ENCODE assay signal across 4 fruit fly cellular contexts in the genomic region with DNA sequence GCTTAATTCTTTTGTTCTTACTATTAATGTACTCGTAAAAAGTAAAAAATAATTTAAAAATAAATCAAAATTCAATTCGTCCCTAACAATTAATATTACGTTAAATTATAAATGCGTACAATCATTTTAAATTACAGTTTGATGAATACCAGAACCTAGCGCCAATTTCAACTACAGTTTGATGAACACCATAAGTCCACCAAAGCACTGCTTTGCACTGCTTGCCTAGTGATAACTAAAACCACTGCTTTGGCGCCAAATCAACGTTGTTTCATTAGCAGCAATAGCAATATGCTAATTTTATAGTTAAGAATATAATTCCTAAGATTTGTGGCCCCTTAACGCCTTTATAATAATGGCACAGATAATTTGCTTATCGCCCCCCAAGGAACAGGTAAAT.
TF ChIP-seq lines count a peak whose summit lies in the region.

No protein-coding gene starts in this region.

- TF ChIP-seq CTCF in S2 (optimal IDR thresholded peaks at IDR 0.05; lab: Kevin White, UChicago) = peak; percentile 12 to 71
- TF ChIP-seq CTCF in whole organism, embryonic (GFP tag; optimal IDR thresholded peaks at IDR 0.05; lab: Kevin White, UChicago) = peak; percentile 77

TF ChIP-seq in whole organism, embryonic, 481 proteins besides CTCF, POLR2A, EP300 and RAD21 (continues in another document):
- TF ChIP-seq ftz-f1 (GFP tag; optimal IDR thresholded peaks at IDR 0.05; lab: Kevin White, UChicago) (no peak), Elba2 (GFP tag; optimal IDR thresholded peaks at IDR 0.05; lab: Kevin White, UChicago) (no peak), twi (tag; optimal IDR thresholded peaks at IDR 0.05; lab: Kevin White, UChicago) (no peak), Adf1 (GFP tag; IDR thresholded peaks at IDR 0.05; lab: Robert Waterston, UW) (no peak), Ada2b (GFP tag; IDR thresholded peaks at IDR 0.05; lab: Robert Waterston, UW) (no peak), CG7357 (GFP tag; IDR thresholded peaks at IDR 0.05; lab: Robert Waterston, UW) (no peak), CG6175 (GFP tag; IDR thresholded peaks at IDR 0.05; lab: Robert Waterston, UW) (no peak), chn (GFP tag; optimal IDR thresholded peaks at IDR 0.05; lab: Kevin White, UChicago) (no peak), Ets97D (GFP tag; optimal IDR thresholded peaks at IDR 0.05; lab: Kevin White, UChicago) (peak; percentile 54), B-H2 (GFP tag; optimal IDR thresholded peaks at IDR 0.05; lab: Kevin White, UChicago) (no peak), vnd (GFP tag; IDR thresholded peaks at IDR 0.05; lab: Robert Waterston, UW; ENCODE audit: partially characterized antibody) (no peak), Bgb (GFP tag; IDR thresholded peaks at IDR 0.05; lab: Robert Waterston, UW; ENCODE audit: partially characterized antibody) (peak; percentile 51; the same call in 1 of the 2 replicates), Rx (GFP tag; IDR thresholded peaks at IDR 0.05; lab: Robert Waterston, UW) (no peak), al (GFP tag; IDR thresholded peaks at IDR 0.05; lab: Robert Waterston, UW) (no peak), CG17385 (GFP tag; optimal IDR thresholded peaks at IDR 0.05; lab: Kevin White, UChicago) (no peak), CG5180 (GFP tag; optimal IDR thresholded peaks at IDR 0.05; lab: Kevin White, UChicago) (no peak), CG17359 (tag; optimal IDR thresholded peaks at IDR 0.05; lab: Kevin White, UChicago) (no peak), CG8478 (optimal IDR thresholded peaks at IDR 0.05; lab: Kevin White, UChicago) (peak; percentile 71), CG11093 (GFP tag; IDR thresholded peaks at IDR 0.05; lab: Robert Waterston, UW) (no peak), sisA (GFP tag; IDR thresholded peaks at IDR 0.05; lab: Robert Waterston, UW) (no peak), CG6791 (GFP tag; IDR thresholded peaks at IDR 0.05; lab: Robert Waterston, UW; ENCODE audit: partially characterized antibody) (0 out of 3 replicates have a peak, but pooled peaks have one; percentile 26), Atf3 (GFP tag; optimal IDR thresholded peaks at IDR 0.05; lab: Kevin White, UChicago) (no peak), CG1792 (GFP tag; optimal IDR thresholded peaks at IDR 0.05; lab: Kevin White, UChicago) (no peak), fru (optimal IDR thresholded peaks at IDR 0.05; lab: Kevin White, UChicago) (no peak), zfh1 (GFP tag; IDR thresholded peaks at IDR 0.05; lab: Robert Waterston, UW) (no peak), gsb-n (tag; optimal IDR thresholded peaks at IDR 0.05; lab: Kevin White, UChicago) (peak; percentile 67), E2f2 (GFP tag; IDR thresholded peaks at IDR 0.05; lab: Robert Waterston, UW) (peak; percentile 92), GATAe (GFP tag; conservative IDR thresholded peaks at IDR 0.05; lab: Robert Waterston, UW) (peak; percentile 38), Sox102F (GFP tag; optimal IDR thresholded peaks at IDR 0.05; lab: Kevin White, UChicago) (no peak)

TF ChIP-seq in whole organism, pupa, 21 proteins besides CTCF, POLR2A, EP300 and RAD21:
- TF ChIP-seq Pif1B (GFP tag; optimal IDR thresholded peaks at IDR 0.05; lab: Kevin White, UChicago) (no peak), D1 (tag; optimal IDR thresholded peaks at IDR 0.05; lab: Kevin White, UChicago) (peak; percentile 58)

TF ChIP-seq in whole organism, wandering third instar larva, 38 proteins besides CTCF, POLR2A, EP300 and RAD21:
- TF ChIP-seq Jra (GFP tag; optimal IDR thresholded peaks at IDR 0.05; lab: Kevin White, UChicago) (no peak), tai (GFP tag; optimal IDR thresholded peaks at IDR 0.05; lab: Kevin White, UChicago) (peak; percentile 25), psq (GFP tag; optimal IDR thresholded peaks at IDR 0.05; lab: Kevin White, UChicago) (no peak), br (GFP tag; optimal IDR thresholded peaks at IDR 0.05; lab: Kevin White, UChicago) (no peak), sv (GFP tag; optimal IDR thresholded peaks at IDR 0.05; lab: Kevin White, UChicago) (no peak), sage (GFP tag; optimal IDR thresholded peaks at IDR 0.05; lab: Kevin White, UChicago) (no peak), h (GFP tag; optimal IDR thresholded peaks at IDR 0.05; lab: Kevin White, UChicago) (no peak), usp (GFP tag; optimal IDR thresholded peaks at IDR 0.05; lab: Kevin White, UChicago) (no peak), Myc (optimal IDR thresholded peaks at IDR 0.05; lab: Kevin White, UChicago) (peak; percentile 91), GATAd (GFP tag; optimal IDR thresholded peaks at IDR 0.05; lab: Kevin White, UChicago) (no peak), Vsx2 (GFP tag; optimal IDR thresholded peaks at IDR 0.05; lab: Kevin White, UChicago; ENCODE audit: partially characterized antibody) (no peak), Sp1 (GFP tag; optimal IDR thresholded peaks at IDR 0.05; lab: Kevin White, UChicago) (no peak), OdsH (GFP tag; optimal IDR thresholded peaks at IDR 0.05; lab: Kevin White, UChicago) (no peak)
